Fruit fly (Drosophila melanogaster) whole organism, embryonic: ENCODE results near the gene CG12075.
A peak's percentile ranks its signal among the peaks of the same experiment; 100 is the strongest.

Experiments
- Adf1 ChIP-seq: fragments of 200-800 bp; sonication (Bioruptor generic); IDR thresholded peaks from 2 replicates; pipeline ENCODE4 v1.3.6; 2022; ENCODE audit warnings: missing biosample characterization, missing genetic modification characterization
- CG10366 ChIP-seq: fragments of 200-800 bp; sonication (Bioruptor generic); IDR thresholded peaks from 2 replicates; pipeline ENCODE4 v1.3.6; 2022; ENCODE audit warnings: missing biosample characterization, missing genetic modification characterization
- CG10543 ChIP-seq: fragments of 200-800 bp; sonication (Bioruptor generic); optimal IDR thresholded peaks from 3 replicates; lab custom pipeline; 2017; ENCODE audit warnings: missing biosample characterization, mild to moderate bottlenecking, missing genetic modification characterization, moderate library complexity
- CG10654 ChIP-seq: fragments of 200-800 bp; sonication (Bioruptor generic); optimal IDR thresholded peaks from 2 replicates; lab custom pipeline; 2016; ENCODE audit warnings: missing biosample characterization, missing genetic modification characterization
- CG10979 ChIP-seq: fragments of 200-800 bp; sonication (Bioruptor generic); optimal IDR thresholded peaks from 2 replicates; lab custom pipeline; 2018; ENCODE audit warnings: missing biosample characterization, mild to moderate bottlenecking, missing genetic modification characterization, moderate library complexity
- CG12236 ChIP-seq: fragments of 200-800 bp; sonication (Bioruptor generic); optimal IDR thresholded peaks from 2 replicates; lab custom pipeline; 2016; ENCODE audit warnings: missing biosample characterization, missing genetic modification characterization
- CG1603 ChIP-seq: fragments of 200-800 bp; sonication (Bioruptor generic); optimal IDR thresholded peaks from 2 replicates; lab custom pipeline; 2019; ENCODE audit warnings: missing biosample characterization, mild to moderate bottlenecking, missing genetic modification characterization, moderate library complexity
- CG17385 ChIP-seq: fragments of 200-800 bp; sonication (Bioruptor generic); optimal IDR thresholded peaks from 3 replicates; lab custom pipeline; 2018; ENCODE audit warnings: missing biosample characterization, mild to moderate bottlenecking, missing genetic modification characterization
- CG17912 ChIP-seq: fragments of 200-800 bp; sonication (Bioruptor generic); optimal IDR thresholded peaks from 2 replicates; lab custom pipeline; 2018; ENCODE audit warnings: missing biosample characterization, mild to moderate bottlenecking, missing genetic modification characterization
- CG18262 ChIP-seq: fragments of 200-800 bp; optimal IDR thresholded peaks from 3 replicates; lab custom pipeline; 2019; ENCODE audit warnings: missing biosample characterization, mild to moderate bottlenecking, missing genetic modification characterization, moderate library complexity
- CG31388 ChIP-seq: fragments of 200-800 bp; sonication (Bioruptor generic); optimal IDR thresholded peaks from 2 replicates; lab custom pipeline; 2016; ENCODE audit warnings: missing biosample characterization, missing genetic modification characterization
- CG3163 ChIP-seq: fragments of 200-800 bp; sonication (Bioruptor generic); optimal IDR thresholded peaks from 3 replicates; lab custom pipeline; 2016; ENCODE audit warnings: missing biosample characterization, missing genetic modification characterization
- CG4617 ChIP-seq: fragments of 200-800 bp; sonication (Bioruptor generic); optimal IDR thresholded peaks from 3 replicates; lab custom pipeline; 2016; ENCODE audit warnings: missing biosample characterization, missing genetic modification characterization, borderline replicate concordance
- CG5180 ChIP-seq: fragments of 200-800 bp; sonication (Bioruptor generic); optimal IDR thresholded peaks from 3 replicates; lab custom pipeline; 2017; ENCODE audit warnings: missing biosample characterization, missing genetic modification characterization, mild to moderate bottlenecking, moderate library complexity, missing genetic modification reagents
- CG5953 ChIP-seq: fragments of 200-800 bp; sonication (Bioruptor generic); IDR thresholded peaks from 2 replicates; pipeline ENCODE4 v1.3.6; 2022; ENCODE audit warnings: missing biosample characterization, missing genetic modification characterization
- CG7786 ChIP-seq: fragments of 200-800 bp; sonication (Bioruptor generic); optimal IDR thresholded peaks from 2 replicates; lab custom pipeline; 2016; ENCODE audit warnings: missing biosample characterization, missing genetic modification characterization
- CG7963 ChIP-seq: fragments of 200-800 bp; sonication (Bioruptor generic); IDR thresholded peaks from 3 replicates; pipeline ENCODE4 v1.3.6; 2022; ENCODE audit warnings: missing biosample characterization, missing genetic modification characterization; ENCODE audit not compliant: partially characterized antibody
- CG8281 ChIP-seq: fragments of 200-800 bp; sonication (Bioruptor generic); optimal IDR thresholded peaks from 2 replicates; lab custom pipeline; 2018; ENCODE audit warnings: missing biosample characterization, mild to moderate bottlenecking, missing genetic modification characterization, moderate library complexity
- CG9215 ChIP-seq: fragments of 200-800 bp; sonication (Bioruptor generic); IDR thresholded peaks from 2 replicates; pipeline ENCODE4 v1.3.6; 2022; ENCODE audit warnings: missing biosample characterization, missing genetic modification characterization
- Doc3 ChIP-seq: fragments of 200-800 bp; sonication (Bioruptor generic); IDR thresholded peaks from 3 replicates; pipeline ENCODE4 v1.3.6; 2022; ENCODE audit warnings: missing biosample characterization, missing genetic modification characterization; ENCODE audit not compliant: partially characterized antibody
- HLH3B ChIP-seq: fragments of 200-800 bp; sonication (Bioruptor generic); IDR thresholded peaks from 2 replicates; pipeline ENCODE4 v1.3.6; 2022; ENCODE audit warnings: missing biosample characterization, missing genetic modification characterization
- HLH4C ChIP-seq: fragments of 200-800 bp; sonication (Bioruptor generic); IDR thresholded peaks from 3 replicates; pipeline ENCODE4 v1.3.6; 2022; ENCODE audit warnings: missing biosample characterization, missing genetic modification characterization; ENCODE audit not compliant: partially characterized antibody
- Jarid2 ChIP-seq: fragments of 200-800 bp; sonication (Bioruptor generic); optimal IDR thresholded peaks from 3 replicates; lab custom pipeline; 2017; ENCODE audit warnings: mild to moderate bottlenecking, missing biosample characterization, missing genetic modification reagents, missing genetic modification characterization
- MESR4 ChIP-seq: fragments of 200-800 bp; sonication (Bioruptor generic); optimal IDR thresholded peaks from 2 replicates; lab custom pipeline; 2018; ENCODE audit warnings: missing biosample characterization, mild to moderate bottlenecking, missing genetic modification characterization, moderate library complexity
- NFAT ChIP-seq: fragments of 200-800 bp; sonication (Bioruptor generic); IDR thresholded peaks from 2 replicates; pipeline ENCODE4 v1.3.6; 2022; ENCODE audit warnings: missing biosample characterization, missing genetic modification characterization
- Nf-YA ChIP-seq: fragments of 200-800 bp; sonication (Bioruptor generic); IDR thresholded peaks from 2 replicates; pipeline ENCODE4 v1.3.6; 2022; ENCODE audit warnings: missing biosample characterization, missing genetic modification characterization
- Opbp ChIP-seq: fragments of 200-800 bp; sonication (Bioruptor generic); IDR thresholded peaks from 3 replicates; pipeline ENCODE4 v1.3.6; 2022; ENCODE audit warnings: missing biosample characterization, missing genetic modification characterization; ENCODE audit not compliant: partially characterized antibody
- Rx ChIP-seq: fragments of 200-800 bp; sonication (Bioruptor generic); IDR thresholded peaks from 2 replicates; pipeline ENCODE4 v1.3.6; 2022; ENCODE audit warnings: missing biosample characterization, missing genetic modification characterization
- Stat92E ChIP-seq, 3 experiments: fragments of >200 bp in 2 of 3; fragments of 200-800 bp in 1 of 3; sonication (Bioruptor generic) in 1 of 3; optimal IDR thresholded peaks; 2 replicates each; lab custom pipeline; 2017 to 2019; ENCODE audit warnings: missing biosample characterization in 3 of 3, missing genetic modification characterization in 3 of 3, mild to moderate bottlenecking in 1 of 3, moderate library complexity in 1 of 3
- ash1 ChIP-seq: fragments of 200-800 bp; sonication (Bioruptor generic); optimal IDR thresholded peaks from 2 replicates; lab custom pipeline; 2018; ENCODE audit warnings: missing biosample characterization, mild to moderate bottlenecking, missing genetic modification characterization
- br ChIP-seq: fragments of >200 bp; optimal IDR thresholded peaks from 2 replicates; lab custom pipeline; 2017
- ci ChIP-seq: fragments of 200-800 bp; sonication (Bioruptor generic); IDR thresholded peaks from 3 replicates; pipeline ENCODE4 v1.3.6; 2022; ENCODE audit warnings: missing biosample characterization, missing genetic modification characterization
- crc ChIP-seq: fragments of 200-800 bp; sonication (Bioruptor generic); optimal IDR thresholded peaks from 2 replicates; lab custom pipeline; 2016; ENCODE audit warnings: missing biosample characterization, missing genetic modification characterization
- fd96Cb ChIP-seq: fragments of 200-800 bp; sonication (Bioruptor generic); optimal IDR thresholded peaks from 2 replicates; lab custom pipeline; 2018; ENCODE audit warnings: missing biosample characterization, mild to moderate bottlenecking, missing genetic modification characterization, moderate library complexity
- gem ChIP-seq: fragments of 200-800 bp; sonication (Bioruptor generic); optimal IDR thresholded peaks from 2 replicates; lab custom pipeline; 2019; ENCODE audit warnings: missing biosample characterization, mild to moderate bottlenecking, missing genetic modification characterization, moderate library complexity
- gsb-n ChIP-seq: fragments of 200-800 bp; sonication (Bioruptor generic); optimal IDR thresholded peaks from 3 replicates; lab custom pipeline; 2018; ENCODE audit warnings: missing biosample characterization, mild to moderate bottlenecking, missing genetic modification characterization
- hb ChIP-seq: fragments of 200-800 bp; sonication (Bioruptor generic); IDR thresholded peaks from 3 replicates; pipeline ENCODE4 v1.3.6; 2022; ENCODE audit warnings: missing biosample characterization, missing genetic modification characterization; ENCODE audit not compliant: partially characterized antibody
- kay ChIP-seq: fragments of 200-800 bp; sonication (Bioruptor generic); optimal IDR thresholded peaks from 2 replicates; lab custom pipeline; 2016; ENCODE audit warnings: missing biosample characterization, missing genetic modification characterization
- lola ChIP-seq, 3 experiments: fragments of >200 bp in 2 of 3; fragments of 200-800 bp in 1 of 3; sonication (Bioruptor generic) in 1 of 3; optimal IDR thresholded peaks; 2 replicates each; lab custom pipeline; 2017 to 2019; ENCODE audit warnings: missing biosample characterization in 3 of 3, missing genetic modification characterization in 3 of 3, mild to moderate bottlenecking in 1 of 3, moderate library complexity in 1 of 3
- maf-S ChIP-seq: fragments of 200-800 bp; sonication (Bioruptor generic); optimal IDR thresholded peaks from 2 replicates; lab custom pipeline; 2016; ENCODE audit warnings: missing biosample characterization, missing genetic modification characterization
- mam ChIP-seq: fragments of 200-800 bp; sonication (Bioruptor generic); optimal IDR thresholded peaks from 3 replicates; lab custom pipeline; 2016; ENCODE audit warnings: missing biosample characterization, missing genetic modification characterization
- mld ChIP-seq: fragments of 200-800 bp; sonication (Bioruptor generic); IDR thresholded peaks from 3 replicates; pipeline ENCODE4 v1.3.6; 2022; ENCODE audit warnings: missing biosample characterization, missing genetic modification characterization; ENCODE audit not compliant: partially characterized antibody
- oc ChIP-seq: fragments of 200-800 bp; sonication (Bioruptor generic); optimal IDR thresholded peaks from 2 replicates; lab custom pipeline; 2018; ENCODE audit warnings: missing biosample characterization, mild to moderate bottlenecking, missing genetic modification characterization, moderate library complexity
- phol ChIP-seq: fragments of 200-800 bp; sonication (Bioruptor generic); optimal IDR thresholded peaks from 3 replicates; lab custom pipeline; 2018; ENCODE audit warnings: missing biosample characterization, mild to moderate bottlenecking, missing genetic modification characterization, moderate library complexity
- pum ChIP-seq: fragments of 200-800 bp; sonication (Bioruptor generic); optimal IDR thresholded peaks from 2 replicates; lab custom pipeline; 2016; ENCODE audit warnings: missing biosample characterization, missing genetic modification characterization
- sens-2 ChIP-seq: fragments of 200-800 bp; sonication (Bioruptor generic); IDR thresholded peaks from 2 replicates; pipeline ENCODE4 v1.3.6; 2022; ENCODE audit warnings: missing biosample characterization, missing genetic modification characterization
- yki ChIP-seq: fragments of >200 bp; optimal IDR thresholded peaks from 3 replicates; lab custom pipeline; 2018
- zfh1 ChIP-seq: fragments of 200-800 bp; sonication (Bioruptor generic); IDR thresholded peaks from 3 replicates; pipeline ENCODE4 v1.3.6; 2022; ENCODE audit warnings: missing biosample characterization, missing genetic modification characterization

The CG12075 gene

dm6 chrX:8896845-8897775 lies 59.0 kb downstream of the CG12075 start (continued):
- no peak for TF ChIP-seq CG17912 (GFP tag; lab: Kevin White, UChicago)
- TF ChIP-seq CG1603 (tag; lab: Kevin White, UChicago): no peak
- TF ChIP-seq CG31388 (GFP tag; lab: Kevin White, UChicago): no peak
- TF ChIP-seq CG3163: no peak
- peak; percentile 16 for TF ChIP-seq fd96Cb (tag; lab: Kevin White, UChicago)
- no peak for TF ChIP-seq br (lab: Kevin White, UChicago)
- no peak for TF ChIP-seq sens-2 (GFP tag; lab: Robert Waterston, UW)
- no peak for TF ChIP-seq maf-S (GFP tag; lab: Kevin White, UChicago)
- TF ChIP-seq NFAT (GFP tag; lab: Robert Waterston, UW): no peak
- TF ChIP-seq mld (GFP tag; lab: Robert Waterston, UW): no peak
- TF ChIP-seq CG17385: no peak
- TF ChIP-seq CG10654 (GFP tag; lab: Kevin White, UChicago): no peak
- TF ChIP-seq pum: no peak
- TF ChIP-seq gem (tag; lab: Kevin White, UChicago): peak; percentile 55
- TF ChIP-seq CG8281 (tag; lab: Kevin White, UChicago): no peak
- peak in 1 of 3 experiments; percentile 12 for TF ChIP-seq lola (GFP tag; optimal IDR thresholded peaks at IDR 0.05; lab: Kevin White, UChicago)
- no peak for TF ChIP-seq Jarid2 (GFP tag; lab: Kevin White, UChicago)
- no peak for TF ChIP-seq Rx (GFP tag; lab: Robert Waterston, UW)
- no peak for TF ChIP-seq ci (GFP tag; lab: Robert Waterston, UW)
- no peak for TF ChIP-seq gsb-n (tag; lab: Kevin White, UChicago)
- peak; percentile 9 for TF ChIP-seq CG5180 (GFP tag; lab: Kevin White, UChicago)
- TF ChIP-seq CG10979 (tag; lab: Kevin White, UChicago): peak; percentile 16
- no peak for TF ChIP-seq Stat92E (GFP tag; optimal IDR thresholded peaks at IDR 0.05; lab: Kevin White, UChicago)
- no peak for TF ChIP-seq Nf-YA
- no peak for TF ChIP-seq HLH4C (GFP tag; lab: Robert Waterston, UW)
- no peak for TF ChIP-seq crc (GFP tag; lab: Kevin White, UChicago)
- TF ChIP-seq CG9215 (GFP tag; lab: Robert Waterston, UW): peak; percentile 31; the same call in 1 of the 2 replicates
- TF ChIP-seq kay (GFP tag; lab: Kevin White, UChicago): peak; percentile 45
- no peak for TF ChIP-seq Opbp (GFP tag; lab: Robert Waterston, UW)
- TF ChIP-seq CG18262 (tag; lab: Kevin White, UChicago): peak; percentile 33
- TF ChIP-seq mam: no peak
- no peak for TF ChIP-seq CG7786
- no peak for TF ChIP-seq CG7963 (GFP tag; lab: Robert Waterston, UW)
- TF ChIP-seq Doc3 (GFP tag; lab: Robert Waterston, UW): no peak
- no peak for TF ChIP-seq CG10366 (GFP tag; lab: Robert Waterston, UW)
- TF ChIP-seq oc: peak; percentile 37
- TF ChIP-seq Adf1 (GFP tag; lab: Robert Waterston, UW): no peak
- no peak for TF ChIP-seq CG5953 (GFP tag; lab: Robert Waterston, UW)
- no peak for TF ChIP-seq yki
- TF ChIP-seq CG4617 (GFP tag; lab: Kevin White, UChicago): no peak
- no peak for TF ChIP-seq ash1
- TF ChIP-seq hb (GFP tag; lab: Robert Waterston, UW): no peak
- 0 out of 3 replicates have a peak, but pooled peaks have one; percentile 35 for TF ChIP-seq zfh1 (GFP tag; lab: Robert Waterston, UW)
- TF ChIP-seq MESR4 (GFP tag; lab: Kevin White, UChicago): no peak
- no peak for TF ChIP-seq CG12236 (GFP tag; lab: Kevin White, UChicago)
- TF ChIP-seq phol: peak; percentile 8
- TF ChIP-seq HLH3B (GFP tag; lab: Robert Waterston, UW): no peak
- no peak for TF ChIP-seq CG10543
